Worm (Caenorhabditis elegans) whole organism, young adult: ENCODE results near the gene ugt-51.

Experiments used
- B0261.1 ChIP-seq: sonication (generic microtip); optimal IDR thresholded peaks from 2 replicates; lab custom pipeline; 2016; ENCODE audit warnings: mild to moderate bottlenecking, missing genetic modification characterization, moderate library complexity, missing compliant biosample characterization
- B0336.3 ChIP-seq: fragments of 200-800 bp; sonication (Bioruptor generic); IDR thresholded peaks from 2 replicates; pipeline ENCODE4 v1.3.6; 2022; ENCODE audit warnings: missing genetic modification characterization, missing compliant biosample characterization
- C06A6.2 ChIP-seq: fragments of 200-800 bp; sonication (Bioruptor generic); conservative IDR thresholded peaks from 2 replicates; pipeline ENCODE4 v1.3.6; 2022; ENCODE audit warnings: missing genetic modification characterization, missing compliant biosample characterization
- D2030.7 ChIP-seq: fragments of 200-800 bp; sonication (Bioruptor generic); IDR thresholded peaks from 2 replicates; pipeline ENCODE4 v1.3.6; 2022; ENCODE audit warnings: missing genetic modification reagents, missing genetic modification characterization, missing compliant biosample characterization
- F23B12.7 ChIP-seq: sonication (generic microtip); optimal IDR thresholded peaks from 2 replicates; lab custom pipeline; 2017; ENCODE audit warnings: missing genetic modification characterization, mild to moderate bottlenecking, missing compliant biosample characterization, antibody characterized with exemption, moderate library complexity; ENCODE audit not compliant: insufficient read depth
- T26A5.8 ChIP-seq: sonication (generic microtip); optimal IDR thresholded peaks from 2 replicates; lab custom pipeline; 2016; ENCODE audit warnings: missing genetic modification characterization, missing compliant biosample characterization
- aptf-3 ChIP-seq: fragments of 200-800 bp; sonication (Bioruptor generic); IDR thresholded peaks from 2 replicates; pipeline ENCODE4 v1.3.6; 2022; ENCODE audit warnings: missing genetic modification characterization, missing compliant biosample characterization
- atf-7 ChIP-seq: sonication (generic microtip); optimal IDR thresholded peaks from 2 replicates; lab custom pipeline; 2017; ENCODE audit warnings: mild to moderate bottlenecking, missing genetic modification characterization, missing compliant biosample characterization
- athp-1 ChIP-seq: sonication (generic microtip); optimal IDR thresholded peaks from 2 replicates; lab custom pipeline; 2017; ENCODE audit warnings: mild to moderate bottlenecking, missing genetic modification characterization, missing compliant biosample characterization
- attf-3 ChIP-seq: fragments of 200-800 bp; sonication (Bioruptor generic); conservative IDR thresholded peaks from 2 replicates; pipeline ENCODE4 v1.3.6; 2022; ENCODE audit warnings: missing genetic modification reagents, missing genetic modification characterization, missing compliant biosample characterization
- attf-6 ChIP-seq: fragments of 200-800 bp; sonication (Bioruptor generic); IDR thresholded peaks from 2 replicates; pipeline ENCODE4 v1.3.6; 2022; ENCODE audit warnings: missing genetic modification reagents, missing genetic modification characterization, missing compliant biosample characterization
- cebp-1 ChIP-seq, 2 experiments: fragments of 200-800 bp in 1 of 2; sonication (Bioruptor generic) in 1 of 2; sonication (generic microtip) in 1 of 2; IDR thresholded peaks in 1 of 2; optimal IDR thresholded peaks in 1 of 2; 2 replicates each; pipeline versions ENCODE4 v1.3.6 to Lab custom; 2017 to 2022; ENCODE audit warnings: missing compliant biosample characterization in 2 of 2, missing genetic modification characterization in 2 of 2, mild to moderate bottlenecking in 1 of 2, missing genetic modification reagents in 1 of 2, moderate library complexity in 1 of 2
- ceh-27 ChIP-seq: fragments of 200-800 bp; sonication (Bioruptor generic); optimal IDR thresholded peaks from 2 replicates; lab custom pipeline; 2018; ENCODE audit warnings: mild to moderate bottlenecking, missing genetic modification characterization, moderate library complexity, missing compliant biosample characterization
- ceh-40 ChIP-seq: fragments of 200-800 bp; sonication (Bioruptor generic); IDR thresholded peaks from 2 replicates; pipeline ENCODE4 v1.3.6; 2022; ENCODE audit warnings: missing genetic modification characterization, missing compliant biosample characterization
- ceh-79 ChIP-seq: sonication (generic microtip); optimal IDR thresholded peaks from 2 replicates; lab custom pipeline; 2017; ENCODE audit warnings: mild to moderate bottlenecking, missing genetic modification characterization, missing compliant biosample characterization
- ceh-91 ChIP-seq: fragments of 200-800 bp; sonication (Bioruptor generic); IDR thresholded peaks from 2 replicates; pipeline ENCODE4 v1.3.6; 2022; ENCODE audit warnings: missing genetic modification reagents, missing genetic modification characterization, missing compliant biosample characterization
- dox-1 ChIP-seq: fragments of 200-800 bp; sonication (Bioruptor generic); IDR thresholded peaks from 2 replicates; pipeline ENCODE4 v1.3.6; 2022; ENCODE audit warnings: missing genetic modification reagents, missing genetic modification characterization, missing compliant biosample characterization
- dpl-1 ChIP-seq: fragments of 150-350 bp; optimal IDR thresholded peaks from 2 replicates; lab custom pipeline; 2014; ENCODE audit warnings: missing biosample characterization, missing genetic modification reagents, missing genetic modification characterization
- egl-18 ChIP-seq: fragments of 200-800 bp; sonication (Bioruptor generic); IDR thresholded peaks from 2 replicates; pipeline ENCODE4 v1.3.6; 2022; ENCODE audit warnings: missing genetic modification reagents, missing genetic modification characterization, missing compliant biosample characterization
- ekl-4 ChIP-seq: fragments of 200-800 bp; sonication (Bioruptor generic); IDR thresholded peaks from 2 replicates; pipeline ENCODE4 v1.3.6; 2022; ENCODE audit warnings: missing genetic modification reagents, missing genetic modification characterization, missing compliant biosample characterization
- ets-4 ChIP-seq: fragments of 200-800 bp; sonication (Bioruptor generic); optimal IDR thresholded peaks from 2 replicates; lab custom pipeline; 2018; ENCODE audit warnings: mild to moderate bottlenecking, missing genetic modification characterization, missing compliant biosample characterization
- fkh-3 ChIP-seq: sonication (generic microtip); optimal IDR thresholded peaks from 2 replicates; lab custom pipeline; 2016; ENCODE audit warnings: mild to moderate bottlenecking, missing genetic modification characterization, missing compliant biosample characterization
- hmg-1.2 ChIP-seq: fragments of 200-800 bp; sonication (Bioruptor generic); IDR thresholded peaks from 2 replicates; pipeline ENCODE4 v1.3.6; 2022; ENCODE audit warnings: missing genetic modification reagents, missing genetic modification characterization, missing compliant biosample characterization
- hrde-1 ChIP-seq: sonication (generic microtip); optimal IDR thresholded peaks from 2 replicates; lab custom pipeline; 2016; ENCODE audit warnings: missing genetic modification characterization, mild to moderate bottlenecking, missing compliant biosample characterization, moderate library complexity, missing genotype, missing genetic modification reagents, borderline replicate concordance
- hsf-1 ChIP-seq: fragments of 200-800 bp; sonication (Bioruptor generic); IDR thresholded peaks from 2 replicates; pipeline ENCODE4 v1.3.6; 2022; ENCODE audit warnings: missing genetic modification reagents, missing genetic modification characterization, missing compliant biosample characterization
- let-526 ChIP-seq: fragments of 200-800 bp; sonication (Bioruptor generic); IDR thresholded peaks from 2 replicates; pipeline ENCODE4 v1.3.6; 2022; ENCODE audit warnings: missing genetic modification reagents, missing genetic modification characterization, missing compliant biosample characterization
- let-607 ChIP-seq, 2 experiments: fragments of 200-800 bp in 1 of 2; sonication (Bioruptor generic) in 1 of 2; sonication (generic microtip) in 1 of 2; optimal IDR thresholded peaks; 2 replicates each; lab custom pipeline; 2016 to 2018; ENCODE audit warnings: mild to moderate bottlenecking in 2 of 2, missing compliant biosample characterization in 2 of 2, missing genetic modification characterization in 2 of 2, moderate library complexity in 2 of 2, missing genotype in 1 of 2
- lin-26 ChIP-seq: fragments of 200-800 bp; sonication (Bioruptor generic); IDR thresholded peaks from 2 replicates; pipeline ENCODE4 v1.3.6; 2022; ENCODE audit warnings: missing genetic modification reagents, missing genetic modification characterization, missing compliant biosample characterization
- lin-40 ChIP-seq: sonication (generic microtip); optimal IDR thresholded peaks from 2 replicates; lab custom pipeline; 2016; ENCODE audit warnings: missing genetic modification characterization, mild to moderate bottlenecking, missing compliant biosample characterization, missing genotype, missing genetic modification reagents
- lin-54 ChIP-seq: fragments of 200-800 bp; sonication (Bioruptor generic); optimal IDR thresholded peaks from 2 replicates; lab custom pipeline; 2018; ENCODE audit warnings: mild to moderate bottlenecking, missing genetic modification characterization, missing compliant biosample characterization
- lsl-1 ChIP-seq: fragments of 200-800 bp; sonication (Bioruptor generic); optimal IDR thresholded peaks from 2 replicates; lab custom pipeline; 2018; ENCODE audit warnings: mild to moderate bottlenecking, missing genetic modification characterization, moderate library complexity, missing compliant biosample characterization
- madf-6 ChIP-seq: fragments of 200-800 bp; sonication (Bioruptor generic); IDR thresholded peaks from 2 replicates; pipeline ENCODE4 v1.3.6; 2022; ENCODE audit warnings: missing genetic modification reagents, missing genetic modification characterization, missing compliant biosample characterization
- nfya-2 ChIP-seq: fragments of 200-800 bp; sonication (Bioruptor generic); IDR thresholded peaks from 2 replicates; pipeline ENCODE4 v1.3.6; 2022; ENCODE audit warnings: missing genetic modification reagents, missing genetic modification characterization, missing compliant biosample characterization
- nfyb-1 ChIP-seq: fragments of 200-800 bp; sonication (Bioruptor generic); IDR thresholded peaks from 2 replicates; pipeline ENCODE4 v1.3.6; 2022; ENCODE audit warnings: missing genetic modification reagents, missing genetic modification characterization, missing compliant biosample characterization
- nhr-27 ChIP-seq: fragments of 200-800 bp; sonication (Bioruptor generic); optimal IDR thresholded peaks from 2 replicates; lab custom pipeline; 2018; ENCODE audit warnings: mild to moderate bottlenecking, missing genetic modification characterization, moderate library complexity, missing compliant biosample characterization
- pbrm-1 ChIP-seq: fragments of 200-800 bp; sonication (Bioruptor generic); IDR thresholded peaks from 2 replicates; pipeline ENCODE4 v1.3.6; 2022; ENCODE audit warnings: missing genetic modification reagents, missing genetic modification characterization, missing compliant biosample characterization
- rec-8 ChIP-seq, 2 experiments: sonication (generic microtip); optimal IDR thresholded peaks; 2 replicates each; lab custom pipeline; 2016; ENCODE audit warnings: mild to moderate bottlenecking in 2 of 2, missing genetic modification characterization in 2 of 2, missing genetic modification reagents in 2 of 2, missing genotype in 2 of 2, missing biosample characterization in 1 of 2, missing compliant biosample characterization in 1 of 2, moderate library complexity in 1 of 2
- somi-1 ChIP-seq: fragments of 200-800 bp; sonication (Bioruptor generic); optimal IDR thresholded peaks from 2 replicates; lab custom pipeline; 2018; ENCODE audit warnings: mild to moderate bottlenecking, missing genetic modification characterization, missing compliant biosample characterization
- tbp1 ChIP-seq: fragments of 200-800 bp; sonication (Bioruptor generic); optimal IDR thresholded peaks from 2 replicates; lab custom pipeline; 2018; ENCODE audit warnings: mild to moderate bottlenecking, missing genetic modification characterization, missing compliant biosample characterization
- xnd-1 ChIP-seq: sonication (generic microtip); optimal IDR thresholded peaks from 2 replicates; lab custom pipeline; 2016; ENCODE audit warnings: missing genotype, missing genetic modification reagents, missing genetic modification characterization, missing compliant biosample characterization
- zfh-2 ChIP-seq: fragments of 200-800 bp; sonication (Bioruptor generic); conservative IDR thresholded peaks from 2 replicates; pipeline ENCODE4 v1.3.6; 2022; ENCODE audit warnings: missing genetic modification reagents, missing genetic modification characterization, missing compliant biosample characterization
- ztf-22 ChIP-seq: fragments of 200-800 bp; sonication (Bioruptor generic); optimal IDR thresholded peaks from 2 replicates; lab custom pipeline; 2018; ENCODE audit warnings: mild to moderate bottlenecking, missing genetic modification characterization, moderate library complexity, missing compliant biosample characterization
- ztf-25 ChIP-seq: fragments of 200-800 bp; sonication (Bioruptor generic); IDR thresholded peaks from 2 replicates; pipeline ENCODE4 v1.3.6; 2022; ENCODE audit warnings: missing genetic modification reagents, missing genetic modification characterization, missing compliant biosample characterization
- ztf-26 ChIP-seq: sonication (generic microtip); optimal IDR thresholded peaks from 2 replicates; lab custom pipeline; 2017; ENCODE audit warnings: missing genetic modification characterization, missing compliant biosample characterization

The ugt-51 gene

ce11 chrV:5204127-5204526 is 27.0 kb upstream of the ugt-51 start, which contains the start of gene ttc-37 (continued):
- TF ChIP-seq hsf-1 (GFP tag; lab: Robert Waterston, UW), result no peak
- no peak for TF ChIP-seq cebp-1 (GFP tag; IDR thresholded peaks at IDR 0.05; lab: Robert Waterston, UW)
- TF ChIP-seq cebp-1 (tag; optimal IDR thresholded peaks at IDR 0.05; lab: Kevin White, UChicago), result peak; percentile 16
- no peak for TF ChIP-seq ceh-27 (GFP tag; lab: Kevin White, UChicago)
- TF ChIP-seq ztf-25 (GFP tag; lab: Robert Waterston, UW), result no peak
- peak; percentile 13 for TF ChIP-seq lin-40 (tag; lab: Kevin White, UChicago)
- TF ChIP-seq F23B12.7 (tag; lab: Kevin White, UChicago), result no peak
- no peak for TF ChIP-seq T26A5.8 (tag; lab: Kevin White, UChicago)
- TF ChIP-seq dpl-1, result peak; percentile 66
- peak; percentile 95 for TF ChIP-seq lin-54 (GFP tag; lab: Kevin White, UChicago)
- TF ChIP-seq ekl-4 (GFP tag; lab: Robert Waterston, UW), result no peak
- no peak for TF ChIP-seq nhr-27 (tag; lab: Kevin White, UChicago)
- TF ChIP-seq rec-8 (tag; optimal IDR thresholded peaks at IDR 0.05; lab: Kevin White, UChicago), result no peak
- no peak for TF ChIP-seq tbp1 (GFP tag; lab: Kevin White, UChicago)

DNA sequence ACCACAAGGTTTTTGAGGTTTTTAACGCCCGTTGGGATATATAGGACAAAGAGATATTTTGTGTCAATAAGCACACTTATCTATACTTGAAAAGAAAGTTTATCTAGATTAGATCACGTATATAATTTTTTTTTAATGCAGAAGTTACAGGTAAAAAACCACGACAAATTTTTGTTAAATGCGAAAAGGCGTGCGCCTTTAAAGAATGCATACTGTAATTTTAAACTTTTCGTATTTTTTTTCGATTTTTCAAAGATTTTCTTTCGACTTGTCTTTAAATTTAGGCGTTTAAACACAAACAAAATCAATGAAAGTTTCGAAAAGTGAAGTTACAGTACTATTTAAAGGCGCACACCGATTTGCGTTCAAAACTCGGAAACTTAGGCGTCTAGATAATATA is 26.5 kb upstream of the ugt-51 start:
- TF ChIP-seq C06A6.2 (no peak), ceh-91 (GFP tag; lab: Robert Waterston, UW) (no peak), egl-18 (GFP tag; lab: Robert Waterston, UW) (no peak), somi-1 (GFP tag; lab: Kevin White, UChicago) (no peak), attf-6 (no peak), nhr-27 (tag; lab: Kevin White, UChicago) (no peak), madf-6 (GFP tag; lab: Robert Waterston, UW) (peak; percentile 54; the same call in 1 of the 2 replicates), atf-7 (no peak), zfh-2 (no peak), let-607 (tag; optimal IDR thresholded peaks at IDR 0.05; lab: Kevin White, UChicago) (no peak), dpl-1 (no peak), lsl-1 (GFP tag; lab: Kevin White, UChicago) (peak; percentile 63), ceh-40 (GFP tag; lab: Robert Waterston, UW) (no peak), xnd-1 (tag; lab: Kevin White, UChicago) (peak; percentile 45), nfya-2 (GFP tag; lab: Robert Waterston, UW) (no peak), ets-4 (no peak)

DNA sequence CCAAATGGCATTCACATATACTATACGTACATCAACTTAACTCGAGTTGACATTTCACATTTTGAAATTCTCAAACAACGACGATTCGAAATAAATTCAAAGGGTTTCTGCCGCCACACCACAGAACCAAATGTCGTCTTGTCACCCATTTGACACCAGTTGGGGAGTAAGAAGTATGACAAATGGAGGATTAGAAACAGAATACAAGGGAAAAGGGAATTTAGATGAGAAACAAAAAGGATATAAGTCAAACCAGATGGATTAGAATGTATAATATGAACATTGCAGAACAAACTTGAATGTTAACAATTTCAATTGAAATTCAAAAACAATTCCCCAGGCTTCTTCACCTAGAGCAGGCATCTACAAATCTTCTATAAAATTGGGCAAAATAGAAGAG is 24.6 kb upstream of the ugt-51 start:
- TF ChIP-seq nfyb-1 (GFP tag; lab: Robert Waterston, UW) (no peak), ceh-40 (GFP tag; lab: Robert Waterston, UW) (no peak), lin-26 (GFP tag; lab: Robert Waterston, UW) (no peak), aptf-3 (GFP tag; lab: Robert Waterston, UW) (no peak), attf-3 (GFP tag; lab: Robert Waterston, UW) (no peak), fkh-3 (tag; lab: Kevin White, UChicago) (no peak)
- TF ChIP-seq, all 124 proteins: peak for 0

ce11 chrV:5200188-5200587 is 23.1 kb upstream of the ugt-51 start:
- no peak for TF ChIP-seq D2030.7 (GFP tag; lab: Robert Waterston, UW)
- TF ChIP-seq lsl-1 (GFP tag; lab: Kevin White, UChicago), result no peak
- TF ChIP-seq B0261.1 (tag; lab: Kevin White, UChicago), result no peak
- no peak for TF ChIP-seq athp-1 (tag; lab: Kevin White, UChicago)
- no peak for TF ChIP-seq ztf-26 (tag; lab: Kevin White, UChicago)
- TF ChIP-seq let-526 (GFP tag; lab: Robert Waterston, UW), result no peak
- no peak for TF ChIP-seq pbrm-1 (GFP tag; lab: Robert Waterston, UW)
- TF ChIP-seq ztf-22 (GFP tag; lab: Kevin White, UChicago), result no peak
- TF ChIP-seq hrde-1 (tag; lab: Kevin White, UChicago), result no peak
- no peak for TF ChIP-seq rec-8 (tag; optimal IDR thresholded peaks at IDR 0.05; lab: Kevin White, UChicago)
- no peak for TF ChIP-seq dox-1
- TF ChIP-seq T26A5.8 (tag; lab: Kevin White, UChicago), result no peak
- TF ChIP-seq ceh-79, result no peak
- TF ChIP-seq B0336.3, result no peak
- no peak for TF ChIP-seq hmg-1.2
